Fruit fly (Drosophila melanogaster) whole organism, adult: Measurements from ENCODE around the gene RpS3A.
A peak's percentile ranks its signal among the peaks of the same experiment; 100 is the strongest.

Experiments used
- CG11617 ChIP-seq: fragments of 200-800 bp; sonication (Bioruptor generic); optimal IDR thresholded peaks from 2 replicates; lab custom pipeline; 2017; ENCODE audit warnings: mild to moderate bottlenecking, missing biosample characterization, missing genetic modification reagents, missing genetic modification characterization
- CG12768 ChIP-seq: fragments of 200-800 bp; sonication (Bioruptor generic); optimal IDR thresholded peaks from 2 replicates; lab custom pipeline; 2017; ENCODE audit warnings: missing biosample characterization, missing genetic modification characterization, mild to moderate bottlenecking, moderate library complexity, missing genetic modification reagents
- CG14711 ChIP-seq: fragments of 200-800 bp; sonication (Bioruptor generic); optimal IDR thresholded peaks from 2 replicates; lab custom pipeline; 2018; ENCODE audit warnings: missing biosample characterization, mild to moderate bottlenecking, missing genetic modification characterization, moderate library complexity
- CG1620 ChIP-seq: fragments of 200-800 bp; sonication (Bioruptor generic); optimal IDR thresholded peaks from 2 replicates; lab custom pipeline; 2016; ENCODE audit warnings: missing biosample characterization, missing genetic modification characterization
- CG33017 ChIP-seq: fragments of 200-800 bp; sonication (Bioruptor generic); optimal IDR thresholded peaks from 2 replicates; lab custom pipeline; 2018; ENCODE audit warnings: missing biosample characterization, mild to moderate bottlenecking, missing genetic modification characterization, moderate library complexity
- CG7045 ChIP-seq: fragments of 200-800 bp; sonication (Bioruptor generic); optimal IDR thresholded peaks from 2 replicates; lab custom pipeline; 2017; ENCODE audit warnings: missing biosample characterization, mild to moderate bottlenecking, missing genetic modification characterization
- Clk ChIP-seq: fragments of 200-800 bp; sonication (Bioruptor generic); optimal IDR thresholded peaks from 2 replicates; lab custom pipeline; 2017; ENCODE audit warnings: missing biosample characterization, missing genetic modification characterization
- Crg-1 ChIP-seq: fragments of 200-800 bp; sonication (Bioruptor generic); optimal IDR thresholded peaks from 2 replicates; lab custom pipeline; 2016; ENCODE audit warnings: missing biosample characterization, missing genetic modification characterization
- Hr96 ChIP-seq: fragments of 200-800 bp; sonication (Bioruptor generic); optimal IDR thresholded peaks from 2 replicates; lab custom pipeline; 2016; ENCODE audit warnings: missing biosample characterization, missing genetic modification characterization
- Mnt ChIP-seq: fragments of 200-800 bp; sonication (Bioruptor generic); optimal IDR thresholded peaks from 2 replicates; lab custom pipeline; 2016; ENCODE audit warnings: missing biosample characterization, mild to moderate bottlenecking, missing genetic modification characterization
- bab1 ChIP-seq: fragments of 200-800 bp; sonication (Bioruptor generic); optimal IDR thresholded peaks from 3 replicates; lab custom pipeline; 2019; ENCODE audit warnings: missing biosample characterization, mild to moderate bottlenecking, missing genetic modification characterization, moderate library complexity
- cic ChIP-seq: fragments of 200-800 bp; sonication (Bioruptor generic); optimal IDR thresholded peaks from 2 replicates; lab custom pipeline; 2017; ENCODE audit warnings: missing biosample characterization, mild to moderate bottlenecking, missing genetic modification characterization, moderate library complexity
- cnc ChIP-seq, 2 experiments: fragments of >200 bp; optimal IDR thresholded peaks; 2 replicates each; lab custom pipeline; 2017
- kay ChIP-seq: fragments of 200-800 bp; sonication (Bioruptor generic); peaks from one replicate; lab custom pipeline; 2016; ENCODE audit warnings: missing biosample characterization, missing genetic modification characterization, borderline replicate concordance
- ovo ChIP-seq: fragments of 200-800 bp; sonication (Bioruptor generic); optimal IDR thresholded peaks from 2 replicates; lab custom pipeline; 2016; ENCODE audit warnings: missing biosample characterization, missing genetic modification characterization
- pad ChIP-seq: fragments of 200-800 bp; sonication (Bioruptor generic); optimal IDR thresholded peaks from 3 replicates; lab custom pipeline; 2017; ENCODE audit warnings: missing biosample characterization, missing genetic modification characterization, mild to moderate bottlenecking, moderate library complexity, missing genetic modification reagents
- tj ChIP-seq: fragments of 200-800 bp; sonication (Bioruptor generic); optimal IDR thresholded peaks from 3 replicates; lab custom pipeline; 2017; ENCODE audit warnings: missing biosample characterization, mild to moderate bottlenecking, missing genetic modification characterization, moderate library complexity
- toe ChIP-seq: fragments of 200-800 bp; sonication (Bioruptor generic); optimal IDR thresholded peaks from 2 replicates; lab custom pipeline; 2016; ENCODE audit warnings: missing biosample characterization, missing genetic modification characterization

The RpS3A gene

dm6 chr4:70127-70904 is 3.3 kb upstream of the RpS3A start:
- TF ChIP-seq kay, result peak; percentile 95
- TF ChIP-seq cnc (optimal IDR thresholded peaks at IDR 0.05; lab: Kevin White, UChicago), result no peak
- no peak for TF ChIP-seq pad (GFP tag; lab: Kevin White, UChicago)
- no peak for TF ChIP-seq cic
- TF ChIP-seq Mnt (GFP tag; lab: Kevin White, UChicago), result no peak
- TF ChIP-seq Crg-1 (GFP tag; lab: Kevin White, UChicago), result no peak
- no peak for TF ChIP-seq CG11617 (GFP tag; lab: Kevin White, UChicago)
- TF ChIP-seq tj (GFP tag; lab: Kevin White, UChicago), result peak; percentile 66
- TF ChIP-seq Hr96, result no peak
- no peak for TF ChIP-seq CG1620

dm6 chr4:68949-69742 is 2.1 kb upstream of the RpS3A start, which contains the start of gene pan:
TSS of gene pan (plus strand) at chr4:69326.
- TF ChIP-seq Hr96 (no peak), tj (GFP tag; lab: Kevin White, UChicago) (peak; percentile 8), CG14711 (tag; lab: Kevin White, UChicago) (peak; percentile 12), CG7045 (GFP tag; lab: Kevin White, UChicago) (no peak), Clk (GFP tag; lab: Kevin White, UChicago) (no peak), CG11617 (GFP tag; lab: Kevin White, UChicago) (peak; percentile 11), CG33017 (tag; lab: Kevin White, UChicago) (no peak), cnc (optimal IDR thresholded peaks at IDR 0.05; lab: Kevin White, UChicago) (no peak), cic (peak; percentile 67), kay (peak; percentile 89), Mnt (GFP tag; lab: Kevin White, UChicago) (peak; percentile 55)

- peak; percentile 3 for TF ChIP-seq CG1620
- peak; percentile 56 for TF ChIP-seq ovo (GFP tag; lab: Kevin White, UChicago)
- no peak for TF ChIP-seq CG7045 (GFP tag; lab: Kevin White, UChicago)
- peak; percentile 64 for TF ChIP-seq kay
- no peak for TF ChIP-seq CG12768
- TF ChIP-seq toe (GFP tag; lab: Kevin White, UChicago), result no peak
Observed at dm6 chr4:68184-68948, 1.4 kb upstream of the RpS3A start.

dm6 chr4:63307-63706 is 3.7 kb downstream of the RpS3A start:
- TF ChIP-seq Mnt (GFP tag; lab: Kevin White, UChicago), result no peak

dm6 chr4:62538-62937 is 4.5 kb downstream of the RpS3A start:
- TF ChIP-seq pad (GFP tag; lab: Kevin White, UChicago), result no peak
- TF ChIP-seq Clk (GFP tag; lab: Kevin White, UChicago), result no peak
- TF ChIP-seq cic, result no peak
- no peak for TF ChIP-seq Crg-1 (GFP tag; lab: Kevin White, UChicago)
- TF ChIP-seq cnc (optimal IDR thresholded peaks at IDR 0.05; lab: Kevin White, UChicago), result no peak
- TF ChIP-seq kay, result peak; percentile 89

- TF ChIP-seq bab1 (peak; percentile 12), CG33017 (tag; lab: Kevin White, UChicago) (peak; percentile 3), kay (peak; percentile 93), cnc (optimal IDR thresholded peaks at IDR 0.05; lab: Kevin White, UChicago) (no peak), CG1620 (no peak)
Observed at dm6 chr4:60001-60997, 6.7 kb downstream of the RpS3A start.
